Fruit fly (Drosophila melanogaster): Measurements from ENCODE around the gene CG5895.

CG5895 gene

DNA sequence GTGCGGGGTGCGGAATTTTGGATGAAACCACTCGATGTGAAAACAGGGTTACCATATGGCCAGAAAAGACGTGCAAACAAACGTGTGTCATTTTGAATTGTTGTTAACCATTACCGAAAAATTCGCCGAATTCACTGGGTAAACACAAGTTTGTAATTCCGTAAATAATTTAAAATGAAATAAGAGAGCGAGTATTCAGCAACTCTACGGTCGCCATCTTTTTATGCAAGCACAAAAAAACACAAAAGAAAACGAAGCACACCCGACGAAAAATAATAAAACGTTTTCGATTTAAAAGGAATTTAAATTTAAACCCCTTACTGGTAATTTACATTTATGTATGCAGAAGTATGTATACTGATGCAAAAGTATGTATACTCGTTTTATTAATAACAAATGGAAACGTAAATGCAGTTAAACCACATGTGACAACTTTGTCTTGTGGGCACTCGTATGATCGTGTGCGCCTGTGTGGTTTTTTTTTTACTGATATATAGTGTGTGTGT lies 10.6 kb downstream of the CG5895 start (continued):
- peak; percentile 83 for TF ChIP-seq Ets21C (GFP tag; optimal IDR thresholded peaks at IDR 0.05)
- TF ChIP-seq OdsH (GFP tag; optimal IDR thresholded peaks at IDR 0.05): peak; percentile 96
- TF ChIP-seq topi (GFP tag; optimal IDR thresholded peaks at IDR 0.05): peak; percentile 95
- TF ChIP-seq CG16779 (tag; optimal IDR thresholded peaks at IDR 0.05): peak; percentile 93
- peak; percentile 89 for TF ChIP-seq CG6808 (GFP tag; optimal IDR thresholded peaks at IDR 0.05)
- peak; percentile 87 for TF ChIP-seq CG9139 (GFP tag; optimal IDR thresholded peaks at IDR 0.05)
- peak; percentile 85 for TF ChIP-seq CG6854 (GFP tag; optimal IDR thresholded peaks at IDR 0.05)
- TF ChIP-seq achi (GFP tag; optimal IDR thresholded peaks at IDR 0.05): peak; percentile 94
- peak; percentile 97 for TF ChIP-seq vri (GFP tag; optimal IDR thresholded peaks at IDR 0.05)
- TF ChIP-seq ss (GFP tag; optimal IDR thresholded peaks at IDR 0.05): peak; percentile 83 to 85
- TF ChIP-seq Met (GFP tag; optimal IDR thresholded peaks at IDR 0.05): peak; percentile 96
- TF ChIP-seq CG8319 (GFP tag; optimal IDR thresholded peaks at IDR 0.05): peak; percentile 87
- TF ChIP-seq Lpt (GFP tag; optimal IDR thresholded peaks at IDR 0.05): peak; percentile 94
- peak; percentile 89 for TF ChIP-seq CG32006 (GFP tag; optimal IDR thresholded peaks at IDR 0.05)
- TF ChIP-seq CG8119 (GFP tag; IDR thresholded peaks at IDR 0.05): peak; percentile 98

dm6 chr3L:16046387-16047066 lies 11.2 kb downstream of the CG5895 start:
- TF ChIP-seq CG8632 (GFP tag; optimal IDR thresholded peaks at IDR 0.05) (no peak), CG32006 (GFP tag; optimal IDR thresholded peaks at IDR 0.05) (no peak), Hr38 (GFP tag; optimal IDR thresholded peaks at IDR 0.05) (no peak), lz (GFP tag; optimal IDR thresholded peaks at IDR 0.05) (no peak), CG6808 (GFP tag; optimal IDR thresholded peaks at IDR 0.05) (no peak), salr (GFP tag; optimal IDR thresholded peaks at IDR 0.05) (no peak), CG15336 (GFP tag; IDR thresholded peaks at IDR 0.05) (peak; percentile 47; the same call in 1 of the 2 replicates), Eip75B (GFP tag; optimal IDR thresholded peaks at IDR 0.05) (no peak), pdm3 (GFP tag; optimal IDR thresholded peaks at IDR 0.05) (no peak), fd59A (GFP tag; optimal IDR thresholded peaks at IDR 0.05) (no peak), CG6792 (GFP tag; optimal IDR thresholded peaks at IDR 0.05) (no peak), Hr39 (GFP tag; optimal IDR thresholded peaks at IDR 0.05) (no peak), esn (GFP tag; optimal IDR thresholded peaks at IDR 0.05) (no peak), CG16779 (tag; optimal IDR thresholded peaks at IDR 0.05) (no peak), CG10631 (GFP tag; optimal IDR thresholded peaks at IDR 0.05) (no peak), Ets96B (tag; optimal IDR thresholded peaks at IDR 0.05) (no peak), CG31627 (GFP tag; optimal IDR thresholded peaks at IDR 0.05) (no peak), cyc (GFP tag; optimal IDR thresholded peaks at IDR 0.05) (no peak), spab (GFP tag; optimal IDR thresholded peaks at IDR 0.05) (no peak), OdsH (GFP tag; optimal IDR thresholded peaks at IDR 0.05) (no peak), Eip93F (GFP tag; optimal IDR thresholded peaks at IDR 0.05) (peak; percentile 32), Met (GFP tag; optimal IDR thresholded peaks at IDR 0.05) (peak; percentile 48), svp (GFP tag) (peak; percentile 67), CG4318 (GFP tag; optimal IDR thresholded peaks at IDR 0.05) (no peak), CG1621 (tag; optimal IDR thresholded peaks at IDR 0.05) (peak; percentile 30), CG6854 (GFP tag; optimal IDR thresholded peaks at IDR 0.05) (peak; percentile 49), net (GFP tag; optimal IDR thresholded peaks at IDR 0.05) (peak; percentile 24), Ets21C (GFP tag; optimal IDR thresholded peaks at IDR 0.05) (no peak), CG3032 (tag; optimal IDR thresholded peaks at IDR 0.05) (no peak), CG8119 (GFP tag; IDR thresholded peaks at IDR 0.05) (no peak), CG11294 (GFP tag; IDR thresholded peaks at IDR 0.05) (no peak), CG11902 (GFP tag; optimal IDR thresholded peaks at IDR 0.05) (no peak), achi (GFP tag; optimal IDR thresholded peaks at IDR 0.05) (no peak), Sox15 (GFP tag; optimal IDR thresholded peaks at IDR 0.05) (no peak), vri (GFP tag; optimal IDR thresholded peaks at IDR 0.05) (peak; percentile 58), CG9139 (GFP tag; optimal IDR thresholded peaks at IDR 0.05) (peak; percentile 70), CG7368 (GFP tag; optimal IDR thresholded peaks at IDR 0.05) (no peak), CG11762 (GFP tag; optimal IDR thresholded peaks at IDR 0.05; ENCODE audit: insufficient read depth) (no peak), eg (GFP tag; IDR thresholded peaks at IDR 0.05) (peak; percentile 63; the same call in 1 of the 3 replicates), Lpt (GFP tag; optimal IDR thresholded peaks at IDR 0.05) (no peak), Blimp-1 (GFP tag; optimal IDR thresholded peaks at IDR 0.05) (no peak), Eip78C (GFP tag) (peak; percentile 57), CG8319 (GFP tag; optimal IDR thresholded peaks at IDR 0.05) (peak; percentile 23), dac (GFP tag; optimal IDR thresholded peaks at IDR 0.05) (no peak), Smox (GFP tag; optimal IDR thresholded peaks at IDR 0.05) (no peak)
